Worm (Caenorhabditis elegans) whole organism, early embryonic: ENCODE data around the gene C17C3.15.

ENCODE experiments used
- B0310.2 ChIP-seq: sonication (generic microtip); optimal IDR thresholded peaks from 2 replicates; lab custom pipeline; 2016; ENCODE audit warnings: mild to moderate bottlenecking, missing genetic modification characterization, missing compliant biosample characterization
- F13C5.2 ChIP-seq: sonication (generic microtip); optimal IDR thresholded peaks from 2 replicates; lab custom pipeline; 2017; ENCODE audit warnings: mild to moderate bottlenecking, missing genetic modification characterization, inconsistent platforms, missing compliant biosample characterization
- aly-1 ChIP-seq: sonication (generic microtip); optimal IDR thresholded peaks from 2 replicates; lab custom pipeline; 2016; ENCODE audit warnings: missing genetic modification characterization, missing compliant biosample characterization
- ama-1 ChIP-seq: fragments of 150-350 bp; optimal IDR thresholded peaks from 2 replicates; lab custom pipeline; 2014
- ceh-13 ChIP-seq: fragments of 200-800 bp; sonication (Bioruptor generic); optimal IDR thresholded peaks from 2 replicates; lab custom pipeline; 2018; ENCODE audit warnings: mild to moderate bottlenecking, missing genetic modification characterization, missing compliant biosample characterization
- ceh-36 ChIP-seq: sonication (generic microtip); optimal IDR thresholded peaks from 2 replicates; lab custom pipeline; 2016; ENCODE audit warnings: missing genetic modification characterization, inconsistent platforms, missing compliant biosample characterization
- ets-7 ChIP-seq: sonication (generic microtip); optimal IDR thresholded peaks from 2 replicates; lab custom pipeline; 2016; ENCODE audit warnings: missing genotype, missing genetic modification characterization, missing compliant biosample characterization
- flt-1 ChIP-seq: fragments of 200-800 bp; sonication (Bioruptor generic); IDR thresholded peaks from 2 replicates; pipeline ENCODE4 v1.3.6; 2022; ENCODE audit warnings: missing genetic modification characterization, missing compliant biosample characterization
- hmbx-1 ChIP-seq: sonication (generic microtip); optimal IDR thresholded peaks from 2 replicates; lab custom pipeline; 2016; ENCODE audit warnings: mild to moderate bottlenecking, missing genetic modification characterization, missing compliant biosample characterization
- hmg-4 ChIP-seq: fragments of 200-800 bp; sonication (Bioruptor generic); optimal IDR thresholded peaks from 2 replicates; lab custom pipeline; 2018; ENCODE audit warnings: mild to moderate bottlenecking, missing genetic modification characterization, missing compliant biosample characterization
- hnd-1 ChIP-seq: sonication (generic microtip); optimal IDR thresholded peaks from 2 replicates; lab custom pipeline; 2016; ENCODE audit warnings: missing genetic modification characterization, missing compliant biosample characterization
- pes-1 ChIP-seq: fragments of 200-800 bp; sonication (Bioruptor generic); IDR thresholded peaks from 2 replicates; pipeline ENCODE4 v1.3.6; 2022; ENCODE audit warnings: missing genetic modification reagents, missing genetic modification characterization, missing compliant biosample characterization
- scrt-1 ChIP-seq: fragments of 200-800 bp; sonication (Bioruptor generic); IDR thresholded peaks from 2 replicates; pipeline ENCODE4 v1.3.6; 2022; ENCODE audit warnings: missing genetic modification characterization, missing compliant biosample characterization
- sea-1 ChIP-seq: fragments of 200-800 bp; sonication (Bioruptor generic); conservative IDR thresholded peaks from 2 replicates; pipeline ENCODE4 v1.3.6; 2022; ENCODE audit warnings: missing genetic modification characterization, missing compliant biosample characterization
- tbx-11 ChIP-seq: fragments of 200-800 bp; sonication (Bioruptor generic); IDR thresholded peaks from 2 replicates; pipeline ENCODE4 v1.3.6; 2022; ENCODE audit warnings: missing genetic modification characterization, missing compliant biosample characterization
- tbx-37 ChIP-seq: fragments of 200-800 bp; sonication (Bioruptor generic); conservative IDR thresholded peaks from 2 replicates; pipeline ENCODE4 v1.3.6; 2022; ENCODE audit warnings: missing genetic modification reagents, missing genetic modification characterization, missing compliant biosample characterization
- tra-4 ChIP-seq: sonication (generic microtip); optimal IDR thresholded peaks from 2 replicates; lab custom pipeline; 2017; ENCODE audit warnings: missing genetic modification characterization, missing compliant biosample characterization

C17C3.15 gene

DNA sequence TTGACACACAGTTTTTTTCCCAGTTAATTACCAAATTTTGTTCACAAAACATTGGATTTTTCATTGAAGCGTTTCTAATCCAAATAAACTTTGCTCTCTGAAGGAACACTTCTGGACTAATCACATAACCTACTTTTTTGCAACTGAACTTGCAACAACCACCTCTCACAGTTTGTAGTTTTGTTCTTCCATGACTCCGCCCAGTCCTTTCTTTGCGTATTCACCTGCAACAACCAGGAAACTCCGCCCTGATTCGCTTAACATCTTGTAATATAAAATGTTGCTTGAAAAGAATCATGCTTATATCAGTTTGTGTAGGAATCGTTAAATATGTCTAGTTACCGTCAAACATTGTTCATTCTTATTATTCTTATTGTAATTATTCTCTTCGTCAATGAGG lies 14.0 kb upstream of the C17C3.15 start, which contains the start of gene ins-11:
TSS of gene ins-11 (plus strand) at position 301 of the 400 bp plus-strand sequence.
- TF ChIP-seq hnd-1 (tag; lab: Kevin White, UChicago) = no peak
- no peak for TF ChIP-seq flt-1
- TF ChIP-seq aly-1 (tag; lab: Kevin White, UChicago) = no peak
- no peak for TF ChIP-seq B0310.2
- no peak for TF ChIP-seq tra-4 (tag; lab: Kevin White, UChicago)
- no peak for TF ChIP-seq hmbx-1
- TF ChIP-seq F13C5.2 (tag; lab: Kevin White, UChicago) = no peak
- TF ChIP-seq ceh-36 = no peak
- TF ChIP-seq sea-1 (GFP tag; lab: Robert Waterston, UW) = no peak
- no peak for TF ChIP-seq pes-1

DNA sequence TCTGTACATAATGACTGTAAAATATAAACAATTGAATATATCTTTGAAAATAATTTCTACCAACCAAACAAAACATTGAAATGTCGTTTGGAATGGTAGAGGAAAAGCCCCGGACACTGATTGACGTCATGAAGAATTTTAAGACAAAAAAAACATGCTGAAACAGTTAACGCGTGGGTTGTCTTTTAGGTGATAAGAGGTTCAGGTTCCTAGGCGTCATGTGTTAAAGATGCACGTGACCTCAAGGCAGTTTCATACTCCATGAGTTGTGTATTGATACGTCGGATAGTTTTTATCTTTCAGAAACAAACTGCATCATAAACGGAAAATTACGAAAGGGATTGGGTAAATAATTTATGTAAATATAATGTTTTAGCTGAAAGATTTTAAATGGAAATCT lies 13.3 kb upstream of the C17C3.15 start:
- TF ChIP-seq flt-1 = no peak
- no peak for TF ChIP-seq B0310.2
- TF ChIP-seq aly-1 (tag; lab: Kevin White, UChicago) = no peak
- TF ChIP-seq tbx-11 (GFP tag; lab: Robert Waterston, UW) = no peak
- no peak for TF ChIP-seq ama-1 (lab: Kevin White, UChicago)
- no peak for TF ChIP-seq hmbx-1
- no peak for TF ChIP-seq hmg-4 (GFP tag; lab: Kevin White, UChicago)
- TF ChIP-seq scrt-1 (GFP tag; lab: Robert Waterston, UW) = no peak

DNA sequence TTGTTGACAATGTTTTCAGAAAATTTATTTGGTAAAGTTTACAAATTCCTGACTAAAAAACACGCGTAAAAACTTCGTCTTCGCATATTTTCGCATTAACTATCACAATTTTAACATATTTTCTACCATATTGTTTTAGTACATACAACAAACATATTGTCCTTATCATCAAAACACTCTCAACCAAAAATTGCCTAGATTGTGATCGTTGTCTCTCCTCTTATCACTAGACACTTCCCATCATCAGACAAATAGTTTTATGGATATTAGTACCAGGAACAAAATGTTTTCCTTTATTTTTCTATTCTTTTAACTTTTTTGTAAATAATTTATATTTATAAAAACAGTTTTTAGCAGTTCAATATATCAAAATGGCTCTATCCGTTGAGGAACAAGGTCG lies 9.1 kb upstream of the C17C3.15 start, which contains the start of gene C17C3.3:
TSS of gene C17C3.3 (plus strand) at position 346 of the 400 bp plus-strand sequence.
- TF ChIP-seq ama-1 (lab: Kevin White, UChicago) = no peak
- TF ChIP-seq tbx-37 = no peak
- TF ChIP-seq hmg-4 (GFP tag; lab: Kevin White, UChicago) = no peak
- no peak for TF ChIP-seq sea-1 (GFP tag; lab: Robert Waterston, UW)
- TF ChIP-seq ets-7 = no peak
- no peak for TF ChIP-seq flt-1
- no peak for TF ChIP-seq B0310.2
- TF ChIP-seq hmbx-1 = no peak
- TF ChIP-seq ceh-13 (GFP tag; lab: Kevin White, UChicago) = no peak
- no peak for TF ChIP-seq tra-4 (tag; lab: Kevin White, UChicago)
- no peak for TF ChIP-seq ceh-36
- TF ChIP-seq F13C5.2 (tag; lab: Kevin White, UChicago) = no peak
- no peak for TF ChIP-seq aly-1 (tag; lab: Kevin White, UChicago)
- no peak for TF ChIP-seq tbx-11 (GFP tag; lab: Robert Waterston, UW)
- TF ChIP-seq hnd-1 (tag; lab: Kevin White, UChicago) = no peak
- TF ChIP-seq scrt-1 (GFP tag; lab: Robert Waterston, UW) = no peak

DNA sequence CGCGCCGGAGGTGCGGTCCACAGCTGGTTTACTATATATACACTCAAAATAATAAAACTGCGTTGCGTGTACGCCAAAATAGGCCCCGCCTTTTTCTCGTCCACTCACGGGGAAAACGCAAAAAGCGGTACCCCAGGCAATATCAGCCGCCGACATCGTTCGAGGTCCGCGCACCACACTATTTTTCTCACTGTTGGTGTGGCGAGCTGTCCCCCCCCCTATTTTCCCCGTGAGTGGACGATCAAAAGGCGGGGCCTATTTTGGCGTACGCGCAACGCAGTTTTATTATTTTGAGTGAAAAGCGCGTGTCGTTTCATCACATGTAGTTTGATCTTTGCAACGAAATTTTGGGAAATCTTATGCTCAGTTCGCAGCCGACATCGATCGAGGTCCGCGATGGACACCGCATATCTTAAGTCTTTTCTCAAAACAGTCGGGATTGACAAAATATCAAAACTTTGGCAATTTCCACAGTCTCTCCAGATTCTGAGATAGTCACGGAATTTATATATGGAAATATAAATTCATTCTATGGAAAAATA lies 5.3 kb upstream of the C17C3.15 start:
- TF ChIP-seq pes-1 = no peak
- no peak for TF ChIP-seq tbx-11 (GFP tag; lab: Robert Waterston, UW)
- TF ChIP-seq sea-1 (GFP tag; lab: Robert Waterston, UW) = 0 out of 2 replicates have a peak, but pooled peaks have one; percentile 23
- no peak for TF ChIP-seq flt-1
- TF ChIP-seq hnd-1 (tag; lab: Kevin White, UChicago) = no peak

DNA sequence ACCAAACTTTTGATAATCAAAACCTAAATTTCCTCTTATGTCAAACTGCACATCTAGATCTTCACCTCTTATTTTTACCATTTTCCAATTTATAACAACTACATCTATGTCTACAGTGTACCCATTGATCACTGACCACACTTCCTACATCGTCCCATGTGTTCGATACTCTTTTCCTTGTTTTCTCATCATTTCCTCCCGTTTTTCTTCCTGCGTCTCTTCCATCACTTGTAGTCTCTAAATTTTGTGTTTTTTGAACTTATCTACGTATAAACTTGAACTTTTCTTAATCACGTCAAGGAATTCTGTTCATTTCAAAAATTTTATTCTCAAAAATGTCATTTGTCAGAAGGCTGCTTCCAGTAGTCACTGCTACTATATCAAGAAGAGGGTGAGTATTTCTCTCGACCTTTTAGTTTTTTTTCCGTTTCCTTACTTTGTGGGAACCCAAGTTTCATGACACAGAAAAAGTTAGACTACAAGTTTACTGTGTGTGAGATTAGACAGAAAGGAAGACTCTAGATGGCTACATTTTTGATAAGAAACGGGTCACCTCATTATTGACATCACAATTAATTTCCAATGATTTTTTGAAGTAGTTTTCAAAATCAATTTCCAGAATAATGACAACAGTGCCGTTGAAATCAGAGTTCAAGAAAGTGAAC lies 1.8 kb downstream of the C17C3.15 start:
- no peak for TF ChIP-seq hmbx-1
- TF ChIP-seq flt-1 = no peak
- no peak for TF ChIP-seq ceh-36
- TF ChIP-seq sea-1 (GFP tag; lab: Robert Waterston, UW) = no peak
- TF ChIP-seq F13C5.2 (tag; lab: Kevin White, UChicago) = no peak
- TF ChIP-seq tbx-11 (GFP tag; lab: Robert Waterston, UW) = no peak
- no peak for TF ChIP-seq ama-1 (lab: Kevin White, UChicago)
- no peak for TF ChIP-seq scrt-1 (GFP tag; lab: Robert Waterston, UW)
- no peak for TF ChIP-seq tra-4 (tag; lab: Kevin White, UChicago)
- TF ChIP-seq B0310.2 = no peak
- no peak for TF ChIP-seq hnd-1 (tag; lab: Kevin White, UChicago)
- TF ChIP-seq ceh-13 (GFP tag; lab: Kevin White, UChicago) = no peak
- no peak for TF ChIP-seq pes-1
- TF ChIP-seq ets-7 = no peak
- TF ChIP-seq aly-1 (tag; lab: Kevin White, UChicago) = no peak
- TF ChIP-seq hmg-4 (GFP tag; lab: Kevin White, UChicago) = no peak
- no peak for TF ChIP-seq tbx-37

DNA sequence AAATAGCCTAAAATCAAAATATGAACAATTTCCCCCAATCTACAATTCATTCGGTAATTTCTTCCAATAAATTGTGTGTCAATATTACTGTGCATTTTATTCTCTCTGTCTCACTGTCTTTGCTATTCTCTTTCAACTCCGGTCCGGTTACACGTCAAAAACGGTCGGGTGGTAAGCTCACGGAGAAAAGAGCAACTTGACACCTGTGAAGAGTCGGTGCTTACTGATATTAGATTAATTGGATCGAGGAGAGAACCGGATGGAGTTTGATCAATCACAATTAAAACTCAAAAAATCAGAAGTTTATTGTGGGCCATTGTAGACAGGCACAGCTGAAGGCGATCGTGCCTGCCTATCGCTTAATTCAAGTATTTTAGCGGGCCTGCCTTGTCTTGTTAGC lies 4.5 kb downstream of the C17C3.15 start:
- TF ChIP-seq tra-4 (tag; lab: Kevin White, UChicago) (no peak), hmg-4 (GFP tag; lab: Kevin White, UChicago) (no peak), hmbx-1 (no peak), scrt-1 (GFP tag; lab: Robert Waterston, UW) (no peak), ceh-13 (GFP tag; lab: Kevin White, UChicago) (no peak), flt-1 (no peak), aly-1 (tag; lab: Kevin White, UChicago) (no peak), sea-1 (GFP tag; lab: Robert Waterston, UW) (no peak), F13C5.2 (tag; lab: Kevin White, UChicago) (no peak), B0310.2 (no peak), hnd-1 (tag; lab: Kevin White, UChicago) (no peak), ama-1 (lab: Kevin White, UChicago) (no peak), tbx-37 (no peak)

DNA sequence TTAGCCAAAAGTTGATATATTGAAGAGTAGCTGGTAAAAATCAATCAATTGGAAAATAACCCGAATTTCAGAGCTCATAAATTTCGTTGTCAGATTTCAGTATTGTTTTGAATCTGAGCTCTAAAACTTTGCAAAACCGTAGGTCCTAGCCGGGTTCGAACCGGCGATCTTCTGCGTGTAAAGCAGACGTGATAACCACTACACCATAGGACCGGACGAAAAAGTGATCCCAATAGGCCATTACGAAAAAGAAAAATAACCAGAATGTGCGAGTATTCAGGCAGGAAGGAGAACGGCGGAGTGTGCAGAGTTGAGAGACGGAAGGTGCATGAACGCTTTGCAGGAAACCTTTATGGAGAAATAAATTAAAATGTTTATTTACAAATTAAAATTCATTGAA lies 6.6 kb downstream of the C17C3.15 start:
- TF ChIP-seq ets-7 (no peak), scrt-1 (GFP tag; lab: Robert Waterston, UW) (peak; percentile 66), tbx-37 (peak; percentile 37; the same call in 1 of the 2 replicates), pes-1 (no peak), tra-4 (tag; lab: Kevin White, UChicago) (no peak), hnd-1 (tag; lab: Kevin White, UChicago) (peak; percentile 20), hmbx-1 (peak; percentile 22), hmg-4 (GFP tag; lab: Kevin White, UChicago) (peak; percentile 76), flt-1 (peak; percentile 73), tbx-11 (GFP tag; lab: Robert Waterston, UW) (peak; percentile 59; the same call in 1 of the 2 replicates), B0310.2 (peak; percentile 27), ceh-36 (peak; percentile 33), sea-1 (GFP tag; lab: Robert Waterston, UW) (0 out of 2 replicates have a peak, but pooled peaks have one; percentile 64), ceh-13 (GFP tag; lab: Kevin White, UChicago) (peak; percentile 36), ama-1 (lab: Kevin White, UChicago) (no peak), F13C5.2 (tag; lab: Kevin White, UChicago) (peak; percentile 33), aly-1 (tag; lab: Kevin White, UChicago) (no peak)
